Worm (Caenorhabditis elegans) whole organism, early embryonic: Measurements from ENCODE around the gene srsx-8.

Experiments
- B0310.2 ChIP-seq: sonication (generic microtip); optimal IDR thresholded peaks from 2 replicates; lab custom pipeline; 2016; ENCODE audit warnings: mild to moderate bottlenecking, missing genetic modification characterization, missing compliant biosample characterization
- F13C5.2 ChIP-seq: sonication (generic microtip); optimal IDR thresholded peaks from 2 replicates; lab custom pipeline; 2017; ENCODE audit warnings: mild to moderate bottlenecking, missing genetic modification characterization, inconsistent platforms, missing compliant biosample characterization
- ama-1 ChIP-seq: fragments of 150-350 bp; optimal IDR thresholded peaks from 2 replicates; lab custom pipeline; 2014
- ceh-13 ChIP-seq: fragments of 200-800 bp; sonication (Bioruptor generic); optimal IDR thresholded peaks from 2 replicates; lab custom pipeline; 2018; ENCODE audit warnings: mild to moderate bottlenecking, missing genetic modification characterization, missing compliant biosample characterization
- ets-7 ChIP-seq: sonication (generic microtip); optimal IDR thresholded peaks from 2 replicates; lab custom pipeline; 2016; ENCODE audit warnings: missing genotype, missing genetic modification characterization, missing compliant biosample characterization
- flt-1 ChIP-seq: fragments of 200-800 bp; sonication (Bioruptor generic); IDR thresholded peaks from 2 replicates; pipeline ENCODE4 v1.3.6; 2022; ENCODE audit warnings: missing genetic modification characterization, missing compliant biosample characterization
- hmg-4 ChIP-seq: fragments of 200-800 bp; sonication (Bioruptor generic); optimal IDR thresholded peaks from 2 replicates; lab custom pipeline; 2018; ENCODE audit warnings: mild to moderate bottlenecking, missing genetic modification characterization, missing compliant biosample characterization
- pes-1 ChIP-seq: fragments of 200-800 bp; sonication (Bioruptor generic); IDR thresholded peaks from 2 replicates; pipeline ENCODE4 v1.3.6; 2022; ENCODE audit warnings: missing genetic modification reagents, missing genetic modification characterization, missing compliant biosample characterization
- scrt-1 ChIP-seq: fragments of 200-800 bp; sonication (Bioruptor generic); IDR thresholded peaks from 2 replicates; pipeline ENCODE4 v1.3.6; 2022; ENCODE audit warnings: missing genetic modification characterization, missing compliant biosample characterization
- sea-1 ChIP-seq: fragments of 200-800 bp; sonication (Bioruptor generic); conservative IDR thresholded peaks from 2 replicates; pipeline ENCODE4 v1.3.6; 2022; ENCODE audit warnings: missing genetic modification characterization, missing compliant biosample characterization

Gene srsx-8

DNA sequence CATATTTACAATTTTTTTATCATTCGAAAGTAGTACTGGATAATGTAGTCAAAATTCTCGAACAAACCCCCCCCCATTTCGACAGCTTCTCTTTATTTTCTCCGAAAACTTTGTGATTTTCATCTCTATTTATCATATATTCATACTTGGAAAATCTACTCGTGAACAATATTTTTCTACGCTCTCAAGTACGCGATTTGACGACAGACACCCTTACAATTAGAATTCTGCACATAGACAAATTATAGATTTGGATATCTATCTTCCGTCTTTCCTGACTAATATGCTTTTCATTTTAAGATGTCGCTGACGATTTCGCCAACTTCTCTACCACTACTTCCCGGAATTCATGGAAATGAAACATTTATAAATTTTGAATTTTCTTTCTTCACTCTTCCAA lies 46.9 kb downstream of the srsx-8 start, which contains the start of gene sru-28:
TSS of gene sru-28 (plus strand) at position 301 of the 400 bp plus-strand sequence.
- no peak for TF ChIP-seq hmg-4 (GFP tag; lab: Kevin White, UChicago)
- TF ChIP-seq B0310.2 (tag; lab: Kevin White, UChicago) = no peak
- TF ChIP-seq sea-1 (GFP tag; lab: Robert Waterston, UW) = no peak
- no peak for TF ChIP-seq pes-1 (GFP tag; lab: Robert Waterston, UW)
- no peak for TF ChIP-seq flt-1
- no peak for TF ChIP-seq F13C5.2
- TF ChIP-seq scrt-1 (GFP tag; lab: Robert Waterston, UW) = no peak
- TF ChIP-seq ets-7 (tag; lab: Kevin White, UChicago) = no peak
- TF ChIP-seq ceh-13 (GFP tag; lab: Kevin White, UChicago) = no peak
- TF ChIP-seq ama-1 = no peak
